Worm (Caenorhabditis elegans) whole organism, L4 larva: Measurements from ENCODE around the gene D1086.17.

ENCODE experiments used
- F10B5.3 ChIP-seq: sonication (generic microtip); optimal IDR thresholded peaks from 2 replicates; lab custom pipeline; 2016; ENCODE audit warnings: mild to moderate bottlenecking, missing genetic modification characterization, missing compliant biosample characterization
- F37D6.2 ChIP-seq: sonication (generic microtip); optimal IDR thresholded peaks from 2 replicates; lab custom pipeline; 2016; ENCODE audit warnings: mild to moderate bottlenecking, missing genetic modification characterization, missing compliant biosample characterization
- T20F7.1 ChIP-seq: fragments of 200-800 bp; sonication (Bioruptor generic); optimal IDR thresholded peaks from 2 replicates; lab custom pipeline; 2018; ENCODE audit warnings: mild to moderate bottlenecking, missing genetic modification characterization, missing compliant biosample characterization
- Y5F2A.4 ChIP-seq: fragments of 200-800 bp; sonication (Bioruptor generic); optimal IDR thresholded peaks from 2 replicates; lab custom pipeline; 2018; ENCODE audit warnings: mild to moderate bottlenecking, missing genetic modification characterization, missing compliant biosample characterization
- aha-1 ChIP-seq: fragments of 150-350 bp; peaks from one replicate; lab custom pipeline; 2014; ENCODE audit warnings: missing biosample characterization, missing genetic modification characterization
- ama-1 ChIP-seq: fragments of 150-350 bp; optimal IDR thresholded peaks from 2 replicates; lab custom pipeline; 2014; ENCODE audit warnings: inconsistent platforms, mixed read lengths
- arid-1 ChIP-seq: fragments of 200-800 bp; sonication (Bioruptor generic); conservative IDR thresholded peaks from 2 replicates; pipeline ENCODE4 v1.3.6; 2022; ENCODE audit warnings: missing genetic modification reagents, missing genetic modification characterization, missing compliant biosample characterization
- ceh-20 ChIP-seq: fragments of 200-800 bp; sonication (Bioruptor generic); IDR thresholded peaks from 2 replicates; pipeline ENCODE4 v1.3.6; 2022; ENCODE audit warnings: missing genetic modification reagents, missing genetic modification characterization, missing compliant biosample characterization
- ceh-28 ChIP-seq: fragments of 150-350 bp; optimal IDR thresholded peaks from 2 replicates; lab custom pipeline; 2014; ENCODE audit warnings: missing biosample characterization, missing genetic modification reagents, missing genetic modification characterization
- ceh-32 ChIP-seq: sonication (generic microtip); optimal IDR thresholded peaks from 2 replicates; lab custom pipeline; 2016; ENCODE audit warnings: mild to moderate bottlenecking, missing genetic modification characterization, missing compliant biosample characterization; ENCODE audit not compliant: poor library complexity
- ces-1 ChIP-seq: fragments of 150-350 bp; sonication (generic microtip); optimal IDR thresholded peaks from 4 replicates; lab custom pipeline; 2014; ENCODE audit warnings: missing biosample characterization, missing genetic modification reagents, missing genetic modification characterization
- daf-16 ChIP-seq, 3 experiments: sonication (generic microtip); optimal IDR thresholded peaks; 2 replicates each; lab custom pipeline; 2016 to 2017; ENCODE audit warnings: missing genetic modification characterization in 3 of 3, missing genetic modification reagents in 3 of 3, mild to moderate bottlenecking in 2 of 3, missing compliant biosample characterization in 2 of 3, missing biosample characterization in 1 of 3, moderate library complexity in 1 of 3
- daf-19 ChIP-seq: fragments of 200-800 bp; sonication (Bioruptor generic); conservative IDR thresholded peaks from 2 replicates; pipeline ENCODE4 v1.3.6; 2022; ENCODE audit warnings: missing genetic modification characterization, missing compliant biosample characterization
- daf-8 ChIP-seq: fragments of 200-800 bp; sonication (Bioruptor generic); IDR thresholded peaks from 2 replicates; pipeline ENCODE4 v1.3.6; 2022; ENCODE audit warnings: missing genetic modification characterization, missing compliant biosample characterization
- fos-1 ChIP-seq: fragments of 150-350 bp; optimal IDR thresholded peaks from 2 replicates; lab custom pipeline; 2014; ENCODE audit warnings: missing biosample characterization, missing genetic modification characterization
- hif-1 ChIP-seq, 2 experiments: sonication (generic microtip); optimal IDR thresholded peaks; 2 replicates each; lab custom pipeline; 2016 to 2017; ENCODE audit warnings: missing compliant biosample characterization in 2 of 2, missing genetic modification characterization in 2 of 2, missing genetic modification reagents in 2 of 2, missing genotype in 2 of 2, mild to moderate bottlenecking in 1 of 2
- hlh-11 ChIP-seq: fragments of 200-800 bp; sonication (Bioruptor generic); optimal IDR thresholded peaks from 2 replicates; lab custom pipeline; 2018; ENCODE audit warnings: mild to moderate bottlenecking, missing genetic modification characterization, missing compliant biosample characterization
- hlh-30 ChIP-seq: sonication (generic microtip); optimal IDR thresholded peaks from 2 replicates; lab custom pipeline; 2017; ENCODE audit warnings: antibody characterized with exemption, mild to moderate bottlenecking, missing genetic modification characterization, missing compliant biosample characterization; ENCODE audit not compliant: insufficient read depth
- hmg-1.1 ChIP-seq: fragments of 200-800 bp; sonication (Bioruptor generic); IDR thresholded peaks from 2 replicates; pipeline ENCODE4 v1.3.6; 2022; ENCODE audit warnings: missing genetic modification reagents, missing genetic modification characterization, missing compliant biosample characterization
- lin-15B ChIP-seq: fragments of 150-350 bp; sonication (generic microtip); optimal IDR thresholded peaks from 3 replicates; lab custom pipeline; 2014; ENCODE audit warnings: missing biosample characterization, missing genetic modification characterization
- lir-3 ChIP-seq: sonication (generic microtip); optimal IDR thresholded peaks from 2 replicates; lab custom pipeline; 2016; ENCODE audit warnings: mild to moderate bottlenecking, missing genetic modification characterization, missing compliant biosample characterization
- lsy-2 ChIP-seq, 2 experiments: fragments of 150-350 bp in 1 of 2; sonication (generic microtip) in 1 of 2; optimal IDR thresholded peaks; 2 replicates each; lab custom pipeline; 2014 to 2017; ENCODE audit warnings: missing biosample characterization in 2 of 2, missing genetic modification characterization in 2 of 2
- madf-5 ChIP-seq, 2 experiments: fragments of 200-800 bp; sonication (Bioruptor generic); IDR thresholded peaks; 2 replicates each; pipeline ENCODE4 v1.3.6; 2022; ENCODE audit warnings: missing compliant biosample characterization in 2 of 2, missing genetic modification characterization in 2 of 2
- mdl-1 ChIP-seq, 2 experiments: fragments of 150-350 bp in 1 of 2; sonication (generic microtip) in 1 of 2; optimal IDR thresholded peaks; 2 replicates each; lab custom pipeline; 2014 to 2017; ENCODE audit warnings: missing biosample characterization in 2 of 2, missing genetic modification characterization in 2 of 2
- mep-1 ChIP-seq: fragments of 150-350 bp; sonication (generic microtip); optimal IDR thresholded peaks from 3 replicates; lab custom pipeline; 2014; ENCODE audit warnings: missing biosample characterization, missing genetic modification characterization
- mxl-3 ChIP-seq: fragments of 200-800 bp; sonication (Bioruptor generic); optimal IDR thresholded peaks from 2 replicates; lab custom pipeline; 2018; ENCODE audit warnings: mild to moderate bottlenecking, missing genetic modification characterization, missing compliant biosample characterization
- nhr-10 ChIP-seq: fragments of 150-350 bp; optimal IDR thresholded peaks from 2 replicates; lab custom pipeline; 2014; ENCODE audit warnings: missing biosample characterization, missing genetic modification characterization
- nhr-25 ChIP-seq: sonication (generic microtip); optimal IDR thresholded peaks from 2 replicates; lab custom pipeline; 2017; ENCODE audit warnings: missing genetic modification characterization, mild to moderate bottlenecking, missing compliant biosample characterization, antibody characterized with exemption, moderate library complexity, borderline replicate concordance; ENCODE audit not compliant: insufficient read depth
- nhr-28 ChIP-seq: fragments of 150-350 bp; optimal IDR thresholded peaks from 2 replicates; lab custom pipeline; 2014; ENCODE audit warnings: missing biosample characterization, missing genetic modification characterization
- nhr-42 ChIP-seq: fragments of 200-800 bp; sonication (Bioruptor generic); IDR thresholded peaks from 2 replicates; pipeline ENCODE4 v1.3.6; 2022; ENCODE audit warnings: missing genetic modification characterization, missing compliant biosample characterization
- nhr-48 ChIP-seq: sonication (generic microtip); optimal IDR thresholded peaks from 2 replicates; lab custom pipeline; 2016; ENCODE audit warnings: mild to moderate bottlenecking, missing genetic modification characterization, missing compliant biosample characterization
- pha-4 ChIP-seq, 2 experiments: fragments of 150-350 bp in 1 of 2; fragments of 200-800 bp in 1 of 2; sonication (Bioruptor generic) in 1 of 2; IDR thresholded peaks in 1 of 2; optimal IDR thresholded peaks in 1 of 2; 2 replicates each; pipeline versions ENCODE4 v1.3.6 to Lab custom; 2014 to 2022; ENCODE audit warnings: missing genetic modification characterization in 2 of 2, missing genetic modification reagents in 2 of 2, missing biosample characterization in 1 of 2, missing compliant biosample characterization in 1 of 2
- rbr-2 ChIP-seq: sonication (generic microtip); optimal IDR thresholded peaks from 2 replicates; lab custom pipeline; 2016; ENCODE audit warnings: missing genotype, missing genetic modification characterization, missing compliant biosample characterization
- saeg-2 ChIP-seq: fragments of 200-800 bp; sonication (Bioruptor generic); IDR thresholded peaks from 2 replicates; pipeline ENCODE4 v1.3.6; 2022; ENCODE audit warnings: missing genetic modification reagents, missing genetic modification characterization, missing compliant biosample characterization
- snpc-1.2 ChIP-seq: fragments of 200-800 bp; sonication (Bioruptor generic); IDR thresholded peaks from 2 replicates; pipeline ENCODE4 v1.3.6; 2022; ENCODE audit warnings: missing genetic modification reagents, missing genetic modification characterization, missing compliant biosample characterization
- snpc-4 ChIP-seq: fragments of 150-350 bp; optimal IDR thresholded peaks from 2 replicates; lab custom pipeline; 2014; ENCODE audit warnings: missing biosample characterization, missing genetic modification characterization
- spr-1 ChIP-seq: sonication (generic microtip); optimal IDR thresholded peaks from 2 replicates; lab custom pipeline; 2016; ENCODE audit warnings: mild to moderate bottlenecking, missing genetic modification characterization, missing compliant biosample characterization
- spr-3 ChIP-seq: fragments of 200-800 bp; sonication (Bioruptor generic); optimal IDR thresholded peaks from 2 replicates; lab custom pipeline; 2018; ENCODE audit warnings: mild to moderate bottlenecking, missing genetic modification characterization, missing compliant biosample characterization
- tra-1 ChIP-seq: fragments of 200-800 bp; sonication (Bioruptor generic); IDR thresholded peaks from 2 replicates; pipeline ENCODE4 v1.3.6; 2022; ENCODE audit warnings: missing genetic modification reagents, missing genetic modification characterization, missing compliant biosample characterization
- unc-39 ChIP-seq: sonication (generic microtip); optimal IDR thresholded peaks from 2 replicates; lab custom pipeline; 2017; ENCODE audit warnings: missing biosample characterization, missing genetic modification characterization
- unc-62 ChIP-seq, 3 experiments: fragments of 150-350 bp in 1 of 3; sonication (generic microtip); optimal IDR thresholded peaks in 2 of 3; peaks in 1 of 3; 1 replicate in 1 of 3; 2 replicates in 2 of 3; lab custom pipeline; 2014 to 2017; ENCODE audit warnings: missing biosample characterization in 3 of 3, missing genetic modification characterization in 3 of 3, missing genetic modification reagents in 3 of 3, missing genotype in 1 of 3
- zag-1 ChIP-seq: fragments of 150-350 bp; optimal IDR thresholded peaks from 2 replicates; lab custom pipeline; 2014; ENCODE audit warnings: missing biosample characterization, missing genetic modification characterization

D1086.17 gene

DNA sequence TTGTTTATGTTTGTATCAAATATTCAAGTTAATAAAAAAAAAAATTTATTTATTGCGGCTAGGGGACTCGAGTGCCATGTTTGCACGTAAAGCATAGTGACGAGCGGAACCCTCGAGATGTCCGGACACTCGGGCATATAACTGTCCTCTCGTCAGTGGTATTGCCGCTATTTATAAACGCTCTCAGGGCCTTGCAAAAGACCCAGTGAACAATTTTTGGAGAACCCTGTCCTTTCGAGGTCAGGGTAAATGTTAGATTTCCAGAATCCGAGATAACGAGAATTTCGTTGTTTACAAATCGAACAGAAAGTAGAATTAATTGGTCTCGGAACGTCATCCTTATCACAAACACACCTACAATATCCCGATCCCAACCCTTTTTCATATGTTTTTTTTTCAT lies 24.7 kb downstream of the D1086.17 start, which contains the start of gene D1086.3 (continued):
- TF ChIP-seq daf-8 (GFP tag; lab: Robert Waterston, UW) = no peak
- no peak for TF ChIP-seq nhr-48 (tag; lab: Kevin White, UChicago)
- TF ChIP-seq arid-1 = peak; percentile 57; the same call in 1 of the 2 replicates
- peak; percentile 97 for TF ChIP-seq ama-1 (lab: Kevin White, UChicago)
- TF ChIP-seq nhr-25 (tag; lab: Kevin White, UChicago) = no peak
- TF ChIP-seq snpc-4 (tag; lab: Kevin White, UChicago) = peak; percentile 88
- TF ChIP-seq T20F7.1 (GFP tag; lab: Kevin White, UChicago) = no peak
- TF ChIP-seq Y5F2A.4 (GFP tag; lab: Kevin White, UChicago) = no peak
- peak; percentile 19 for TF ChIP-seq rbr-2 (tag; lab: Kevin White, UChicago)
- TF ChIP-seq snpc-1.2 (GFP tag; lab: Robert Waterston, UW) = peak; percentile 73; the same call in 1 of the 2 replicates
- TF ChIP-seq ces-1 (GFP tag; lab: Kevin White, UChicago) = no peak
- no peak for TF ChIP-seq F37D6.2 (tag; lab: Kevin White, UChicago)
- no peak for TF ChIP-seq ceh-28 (tag; lab: Kevin White, UChicago)
- no peak for TF ChIP-seq lir-3 (tag; lab: Kevin White, UChicago)
- 0 out of 2 replicates have a peak, but pooled peaks have one; percentile 23 for TF ChIP-seq hmg-1.1
- peak in 1 of 2 experiments; percentile 37 for TF ChIP-seq lsy-2 (tag; optimal IDR thresholded peaks at IDR 0.05; lab: Kevin White, UChicago)
- no peak for TF ChIP-seq nhr-28 (tag; lab: Kevin White, UChicago)
- TF ChIP-seq madf-5 (GFP tag; IDR thresholded peaks at IDR 0.05; lab: Robert Waterston, UW) = no peak
- no peak for TF ChIP-seq ceh-32
- no peak for TF ChIP-seq ceh-20 (GFP tag; lab: Robert Waterston, UW)
- TF ChIP-seq unc-39 = no peak

DNA sequence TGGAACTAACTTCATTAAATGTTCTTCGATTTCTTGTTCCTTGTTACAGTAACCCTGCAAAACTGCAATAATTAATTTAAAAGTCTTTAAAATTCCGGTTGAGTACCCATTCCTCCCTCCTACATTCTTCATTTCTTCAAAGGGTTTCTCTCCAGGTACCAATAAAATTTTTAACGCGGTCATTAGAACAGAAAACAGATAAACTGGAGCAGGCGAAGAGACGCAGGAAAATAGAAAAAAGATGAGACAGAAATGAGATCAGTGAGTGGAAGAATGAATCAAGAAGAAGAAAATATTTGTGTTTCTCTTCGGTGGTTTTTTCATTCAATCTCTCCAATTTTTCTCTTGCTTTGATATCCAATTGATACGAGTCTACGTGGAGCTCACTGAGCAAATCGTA lies 26.1 kb downstream of the D1086.17 start, which contains the start of gene D1086.8:
Gene D1086.8, plus strand, starts transcription at position 301 of the 400 bp plus-strand sequence.
- TF ChIP-seq lir-3 (tag; lab: Kevin White, UChicago) (no peak), pha-4 (GFP tag; IDR thresholded peaks at IDR 0.05; lab: Robert Waterston, UW) (no peak), pha-4 (tag; optimal IDR thresholded peaks at IDR 0.05; lab: Kevin White, UChicago) (no peak), lsy-2 (tag; optimal IDR thresholded peaks at IDR 0.05; lab: Kevin White, UChicago) (peak in 1 of 2 experiments; percentile 17), daf-16 (GFP tag; optimal IDR thresholded peaks at IDR 0.05; lab: Kevin White, UChicago) (peak in 1 of 2 experiments; percentile 13), daf-16 (tag; optimal IDR thresholded peaks at IDR 0.05; lab: Kevin White, UChicago) (no peak), unc-62 (GFP tag; optimal IDR thresholded peaks at IDR 0.05 in 1 of 2; lab: Kevin White, UChicago) (no peak), unc-62 (tag; optimal IDR thresholded peaks at IDR 0.05; lab: Kevin White, UChicago) (no peak)

DNA sequence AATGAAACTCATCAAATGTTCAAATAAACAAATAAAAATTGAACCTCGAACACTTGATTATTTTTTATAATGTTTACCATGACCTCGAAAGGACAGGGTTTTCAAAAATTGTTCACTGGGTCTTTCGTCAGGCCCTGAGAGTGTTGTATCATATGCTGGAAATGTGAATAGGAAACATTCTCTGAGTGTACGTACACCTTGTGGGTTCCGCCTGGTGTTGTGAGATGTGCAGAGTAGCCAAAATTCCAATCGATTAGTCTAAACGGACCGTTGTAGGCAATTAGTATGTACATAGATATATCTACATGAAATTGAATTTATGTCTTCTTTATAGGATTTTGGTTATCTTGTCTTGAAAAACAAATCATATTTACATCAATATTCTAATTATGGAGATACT lies 26.9 kb downstream of the D1086.17 start:
- TF ChIP-seq saeg-2 (GFP tag; lab: Robert Waterston, UW) (no peak), nhr-10 (tag; lab: Kevin White, UChicago) (no peak), nhr-25 (tag; lab: Kevin White, UChicago) (no peak), nhr-42 (no peak), fos-1 (tag; lab: Kevin White, UChicago) (no peak), spr-3 (no peak), spr-1 (tag; lab: Kevin White, UChicago) (no peak), arid-1 (no peak), lin-15B (tag; lab: Kevin White, UChicago) (no peak), mep-1 (no peak), snpc-4 (tag; lab: Kevin White, UChicago) (no peak), tra-1 (no peak)

DNA sequence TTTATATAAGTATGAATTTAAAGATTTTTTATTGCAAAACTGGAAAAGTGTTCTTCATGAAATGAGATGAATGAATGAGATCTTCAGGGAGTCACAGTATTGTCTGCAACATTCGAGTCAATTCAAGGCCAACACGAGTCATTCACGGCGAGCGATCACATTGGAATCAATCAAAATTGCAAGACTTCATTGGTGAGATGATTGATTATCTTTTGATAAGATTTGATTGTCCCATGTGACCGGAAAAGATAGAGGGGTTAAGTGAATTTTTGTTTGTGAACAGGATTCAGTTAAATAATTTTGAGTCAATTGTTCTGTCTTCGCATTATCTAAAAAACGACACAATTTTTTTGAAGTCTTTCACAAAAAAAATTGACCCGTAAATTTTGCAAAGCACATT lies 27.3 kb downstream of the D1086.17 start:
- TF ChIP-seq unc-62 (GFP tag; optimal IDR thresholded peaks at IDR 0.05 in 1 of 2; lab: Kevin White, UChicago) (peak in 1 of 2 experiments; percentile 81), unc-62 (tag; optimal IDR thresholded peaks at IDR 0.05; lab: Kevin White, UChicago) (no peak), daf-19 (GFP tag; lab: Robert Waterston, UW) (no peak), zag-1 (tag; lab: Kevin White, UChicago) (no peak), F10B5.3 (tag; lab: Kevin White, UChicago) (no peak), mxl-3 (GFP tag; lab: Kevin White, UChicago) (peak; percentile 72), nhr-25 (tag; lab: Kevin White, UChicago) (peak; percentile 35), tra-1 (no peak), mdl-1 (tag; optimal IDR thresholded peaks at IDR 0.05; lab: Kevin White, UChicago) (peak in 1 of 2 experiments; percentile 41), hlh-11 (tag; lab: Kevin White, UChicago) (peak; percentile 15), hlh-30 (tag; lab: Kevin White, UChicago) (peak; percentile 60), aha-1 (tag; lab: Kevin White, UChicago) (peak; percentile 70), hif-1 (tag; optimal IDR thresholded peaks at IDR 0.05; lab: Kevin White, UChicago) (no peak), nhr-28 (tag; lab: Kevin White, UChicago) (peak; percentile 67), ceh-20 (GFP tag; lab: Robert Waterston, UW) (peak; percentile 83)
